Fruit fly (Drosophila melanogaster) whole organism, prepupa: ENCODE results near the gene Fbw5.

Source experiments
- Blimp-1 ChIP-seq: fragments of 200-800 bp; sonication (Bioruptor generic); optimal IDR thresholded peaks from 3 replicates; lab custom pipeline; 2017; ENCODE audit warnings: missing biosample characterization, missing genetic modification characterization, mild to moderate bottlenecking, moderate library complexity, missing genetic modification reagents
- CG16779 ChIP-seq: fragments of 200-800 bp; sonication (Bioruptor generic); optimal IDR thresholded peaks from 3 replicates; lab custom pipeline; 2017; ENCODE audit warnings: missing biosample characterization, mild to moderate bottlenecking, missing genetic modification characterization
- CG4318 ChIP-seq: fragments of 200-800 bp; sonication (Bioruptor generic); optimal IDR thresholded peaks from 3 replicates; lab custom pipeline; 2017; ENCODE audit warnings: missing biosample characterization, mild to moderate bottlenecking, missing genetic modification characterization
- CG9139 ChIP-seq: fragments of 200-800 bp; sonication (Bioruptor generic); optimal IDR thresholded peaks from 3 replicates; lab custom pipeline; 2017; ENCODE audit warnings: missing biosample characterization, mild to moderate bottlenecking, missing genetic modification characterization
- Hr4 ChIP-seq: fragments of 200-800 bp; sonication (Bioruptor generic); optimal IDR thresholded peaks from 3 replicates; lab custom pipeline; 2016; ENCODE audit warnings: missing biosample characterization, missing genetic modification characterization
- Met ChIP-seq: fragments of 200-800 bp; sonication (Bioruptor generic); optimal IDR thresholded peaks from 3 replicates; lab custom pipeline; 2016; ENCODE audit warnings: missing biosample characterization, missing genetic modification characterization
- achi ChIP-seq: fragments of 200-800 bp; sonication (Bioruptor generic); optimal IDR thresholded peaks from 3 replicates; lab custom pipeline; 2016; ENCODE audit warnings: missing biosample characterization, missing genetic modification characterization
- fd85E ChIP-seq: fragments of 200-800 bp; sonication (Bioruptor generic); optimal IDR thresholded peaks from 3 replicates; lab custom pipeline; 2016; ENCODE audit warnings: missing biosample characterization, missing genetic modification characterization

DNA sequence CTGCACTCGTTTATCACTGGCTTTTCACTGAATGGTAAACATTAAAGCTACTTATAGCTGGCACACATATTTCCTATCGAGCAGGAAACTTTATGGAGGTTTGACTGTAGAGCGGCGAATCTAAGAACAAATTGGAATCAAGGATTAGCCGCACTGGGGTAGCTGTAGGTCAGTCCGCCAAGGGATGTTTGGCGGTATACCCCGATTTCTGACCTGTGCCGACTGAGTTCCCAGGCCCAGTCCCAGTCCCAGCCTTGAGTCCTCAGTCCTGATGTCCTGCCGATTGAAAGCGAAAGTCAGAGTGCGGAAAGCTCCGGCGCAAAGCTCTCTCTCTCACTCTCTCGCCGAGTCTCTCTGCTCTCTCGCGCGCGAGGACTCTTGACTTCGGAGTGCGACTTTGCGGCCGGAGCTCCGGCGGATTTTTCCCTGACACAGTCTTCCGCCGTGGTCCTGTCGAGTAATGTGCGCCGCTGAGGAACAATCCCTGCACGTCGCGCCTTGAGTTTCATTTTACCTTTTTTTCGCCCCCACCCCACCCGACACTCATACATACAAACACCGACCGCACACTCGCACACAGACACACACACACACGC, 11.8 kb downstream of the Fbw5 start, which contains the start of gene CG13995:
- TF ChIP-seq fd85E (no peak), Blimp-1 (GFP tag; lab: Kevin White, UChicago) (no peak), CG16779 (tag; lab: Kevin White, UChicago) (no peak), Hr4 (GFP tag; lab: Kevin White, UChicago) (no peak), Met (no peak), CG9139 (GFP tag; lab: Kevin White, UChicago) (no peak), CG4318 (GFP tag; lab: Kevin White, UChicago) (no peak), achi (GFP tag; lab: Kevin White, UChicago) (no peak)
